Fruit fly (Drosophila melanogaster) whole organism, adult: ENCODE data around the gene pll.

Source experiments
- CG14711 ChIP-seq: fragments of 200-800 bp; sonication (Bioruptor generic); optimal IDR thresholded peaks from 2 replicates; lab custom pipeline; 2018; ENCODE audit warnings: missing biosample characterization, mild to moderate bottlenecking, missing genetic modification characterization, moderate library complexity
- CG7101 ChIP-seq: fragments of 200-800 bp; sonication (Bioruptor generic); optimal IDR thresholded peaks from 2 replicates; lab custom pipeline; 2018; ENCODE audit warnings: missing biosample characterization, mild to moderate bottlenecking, missing genetic modification characterization, moderate library complexity
- Mnt ChIP-seq: fragments of 200-800 bp; sonication (Bioruptor generic); optimal IDR thresholded peaks from 2 replicates; lab custom pipeline; 2016; ENCODE audit warnings: missing biosample characterization, mild to moderate bottlenecking, missing genetic modification characterization
- cic ChIP-seq: fragments of 200-800 bp; sonication (Bioruptor generic); optimal IDR thresholded peaks from 2 replicates; lab custom pipeline; 2017; ENCODE audit warnings: missing biosample characterization, mild to moderate bottlenecking, missing genetic modification characterization, moderate library complexity
- kay ChIP-seq: fragments of 200-800 bp; sonication (Bioruptor generic); peaks from one replicate; lab custom pipeline; 2016; ENCODE audit warnings: missing biosample characterization, missing genetic modification characterization, borderline replicate concordance
- pad ChIP-seq: fragments of 200-800 bp; sonication (Bioruptor generic); optimal IDR thresholded peaks from 3 replicates; lab custom pipeline; 2017; ENCODE audit warnings: missing biosample characterization, missing genetic modification characterization, mild to moderate bottlenecking, moderate library complexity, missing genetic modification reagents
- toe ChIP-seq: fragments of 200-800 bp; sonication (Bioruptor generic); optimal IDR thresholded peaks from 2 replicates; lab custom pipeline; 2016; ENCODE audit warnings: missing biosample characterization, missing genetic modification characterization

- TF ChIP-seq kay (GFP tag; lab: Kevin White, UChicago) (no peak), cic (GFP tag; lab: Kevin White, UChicago) (no peak), toe (GFP tag; lab: Kevin White, UChicago) (no peak), Mnt (GFP tag; lab: Kevin White, UChicago) (no peak), pad (GFP tag; lab: Kevin White, UChicago) (no peak), CG7101 (tag; lab: Kevin White, UChicago) (no peak), CG14711 (tag; lab: Kevin White, UChicago) (no peak)
Measured at dm6 chr3R:27279478-27279877, 26.5 kb upstream of the pll start.
